Worm (Caenorhabditis elegans) whole organism, midembryonic: Measurements from ENCODE around the gene syx-16.

Source experiments
- cog-1 ChIP-seq: sonication (generic microtip); optimal IDR thresholded peaks from 2 replicates; lab custom pipeline; 2016; ENCODE audit warnings: missing genetic modification characterization, missing compliant biosample characterization
- flt-1 ChIP-seq: fragments of 200-800 bp; sonication (Bioruptor generic); IDR thresholded peaks from 2 replicates; pipeline ENCODE4 v1.3.6; 2022; ENCODE audit warnings: missing genetic modification characterization, missing compliant biosample characterization
- klf-2 ChIP-seq: fragments of 200-800 bp; sonication (Bioruptor generic); conservative IDR thresholded peaks from 2 replicates; pipeline ENCODE4 v1.3.6; 2022; ENCODE audit warnings: missing genetic modification reagents, missing genetic modification characterization, missing compliant biosample characterization
- med-1 ChIP-seq: sonication (generic microtip); optimal IDR thresholded peaks from 2 replicates; lab custom pipeline; 2017; ENCODE audit warnings: missing genetic modification characterization, mild to moderate bottlenecking, missing compliant biosample characterization, antibody characterized with exemption, missing genetic modification reagents; ENCODE audit not compliant: insufficient read depth
- ref-1 ChIP-seq: fragments of 200-800 bp; sonication (Bioruptor generic); conservative IDR thresholded peaks from 2 replicates; pipeline ENCODE4 v1.3.6; 2022; ENCODE audit warnings: missing genetic modification reagents, missing genetic modification characterization, missing compliant biosample characterization
- ztf-23 ChIP-seq: fragments of 200-800 bp; sonication (Bioruptor generic); IDR thresholded peaks from 2 replicates; pipeline ENCODE4 v1.3.6; 2022; ENCODE audit warnings: missing genetic modification reagents, missing genetic modification characterization, missing compliant biosample characterization
- ztf-29 ChIP-seq: fragments of 200-800 bp; sonication (Bioruptor generic); IDR thresholded peaks from 2 replicates; pipeline ENCODE4 v1.3.6; 2022; ENCODE audit warnings: missing genetic modification reagents, missing genetic modification characterization, missing compliant biosample characterization

ce11 chrIII:5201267-5201666, 7.6 kb downstream of the syx-16 start:
- TF ChIP-seq ref-1 (GFP tag; lab: Robert Waterston, UW) = no peak
- TF ChIP-seq med-1 (GFP tag; lab: Kevin White, UChicago) = no peak
- TF ChIP-seq flt-1 = no peak
- no peak for TF ChIP-seq ztf-29 (GFP tag; lab: Robert Waterston, UW)
- TF ChIP-seq cog-1 = no peak
- TF ChIP-seq klf-2 = no peak
- no peak for TF ChIP-seq ztf-23 (GFP tag; lab: Robert Waterston, UW)
